Fruit fly (Drosophila melanogaster) whole organism: Measurements from ENCODE around the gene Mnn1.

Source experiments
- CG8478 ChIP-seq: fragments of >200 bp; optimal IDR thresholded peaks from 2 replicates; lab custom pipeline; 2018; ENCODE audit warnings: inconsistent platforms
- Dll ChIP-seq: fragments of >200 bp; optimal IDR thresholded peaks from 2 replicates; lab custom pipeline; 2017
- psq ChIP-seq: fragments of >200 bp; optimal IDR thresholded peaks from 2 replicates; lab custom pipeline; 2017
- usp ChIP-seq: fragments of >200 bp; optimal IDR thresholded peaks from 2 replicates; lab custom pipeline; 2017; ENCODE audit warnings: missing biosample characterization, missing genetic modification characterization, mixed read lengths

DNA sequence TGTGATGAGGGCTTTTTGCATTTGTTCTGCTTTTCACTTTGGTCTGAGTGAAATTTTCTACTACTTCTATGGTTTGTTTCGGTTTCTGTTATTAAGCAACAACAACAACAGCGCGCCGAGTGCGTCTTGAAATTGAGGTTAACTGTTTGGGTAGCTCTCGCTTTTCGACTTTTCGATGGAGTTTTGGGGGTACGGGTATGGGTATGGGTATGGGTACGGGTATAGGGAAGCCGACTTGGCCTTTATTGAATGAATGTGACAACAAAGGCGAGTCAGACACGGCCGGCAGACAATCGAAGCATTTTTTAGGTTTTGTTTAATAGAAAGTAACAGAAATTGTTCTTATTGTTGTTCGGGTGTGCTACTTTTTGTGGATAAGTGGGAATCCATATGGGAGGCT, 48.5 kb upstream of the Mnn1 start:
- TF ChIP-seq usp (no peak), Dll (lab: Kevin White, UChicago) (no peak), psq (no peak), CG8478 (no peak)
